Fruit fly (Drosophila melanogaster) whole organism, embryonic: Measurements from ENCODE around the gene CG42272.

Source experiments
- Ada2b ChIP-seq: fragments of 200-800 bp; sonication (Bioruptor generic); IDR thresholded peaks from 2 replicates; pipeline ENCODE4 v1.3.6; 2022; ENCODE audit warnings: missing biosample characterization, missing genetic modification characterization
- Antp ChIP-seq: fragments of 200-800 bp; sonication (Bioruptor generic); optimal IDR thresholded peaks from 3 replicates; lab custom pipeline; 2016; ENCODE audit warnings: missing biosample characterization, missing genetic modification characterization
- B-H1 ChIP-seq: fragments of 200-800 bp; sonication (Bioruptor generic); IDR thresholded peaks from 3 replicates; pipeline ENCODE4 v1.3.6; 2022; ENCODE audit warnings: missing biosample characterization, missing genetic modification characterization
- CG10209 ChIP-seq: fragments of 200-800 bp; sonication (Bioruptor generic); optimal IDR thresholded peaks from 3 replicates; lab custom pipeline; 2017; ENCODE audit warnings: missing biosample characterization, mild to moderate bottlenecking, missing genetic modification characterization, missing genetic modification reagents
- CG11723 ChIP-seq: fragments of 200-800 bp; sonication (Bioruptor generic); optimal IDR thresholded peaks from 2 replicates; lab custom pipeline; 2017; ENCODE audit warnings: missing biosample characterization, mild to moderate bottlenecking, missing genetic modification characterization
- CG1233 ChIP-seq: fragments of 200-800 bp; sonication (Bioruptor generic); optimal IDR thresholded peaks from 4 replicates; lab custom pipeline; 2018; ENCODE audit warnings: missing biosample characterization, mild to moderate bottlenecking, missing genetic modification characterization
- CG12391 ChIP-seq: fragments of 200-800 bp; sonication (Bioruptor generic); optimal IDR thresholded peaks from 3 replicates; lab custom pipeline; 2018; ENCODE audit warnings: missing biosample characterization, mild to moderate bottlenecking, missing genetic modification characterization, moderate library complexity
- CG14710 ChIP-seq: fragments of 200-800 bp; sonication (Bioruptor generic); optimal IDR thresholded peaks from 3 replicates; lab custom pipeline; 2019; ENCODE audit warnings: missing biosample characterization, mild to moderate bottlenecking, missing genetic modification characterization, moderate library complexity
- CG15601 ChIP-seq: fragments of 200-800 bp; sonication (Bioruptor generic); optimal IDR thresholded peaks from 3 replicates; lab custom pipeline; 2019; ENCODE audit warnings: missing biosample characterization, mild to moderate bottlenecking, missing genetic modification characterization, moderate library complexity
- CG17186 ChIP-seq: fragments of 200-800 bp; sonication (Bioruptor generic); optimal IDR thresholded peaks from 3 replicates; lab custom pipeline; 2017; ENCODE audit warnings: missing biosample characterization, missing genetic modification reagents, missing genetic modification characterization
- CG17359 ChIP-seq: fragments of 200-800 bp; sonication (Bioruptor generic); optimal IDR thresholded peaks from 3 replicates; lab custom pipeline; 2018; ENCODE audit warnings: missing biosample characterization, mild to moderate bottlenecking, missing genetic modification characterization, moderate library complexity
- CG2116 ChIP-seq: fragments of 200-800 bp; sonication (Bioruptor generic); optimal IDR thresholded peaks from 3 replicates; lab custom pipeline; 2018; ENCODE audit warnings: missing biosample characterization, mild to moderate bottlenecking, missing genetic modification characterization
- CG2202 ChIP-seq: fragments of 200-800 bp; sonication (Bioruptor generic); optimal IDR thresholded peaks from 2 replicates; lab custom pipeline; 2018; ENCODE audit warnings: missing biosample characterization, mild to moderate bottlenecking, missing genetic modification characterization
- CG30020 ChIP-seq: fragments of 200-800 bp; optimal IDR thresholded peaks from 2 replicates; lab custom pipeline; 2019; ENCODE audit warnings: missing biosample characterization, mild to moderate bottlenecking, missing genetic modification characterization, moderate library complexity
- CG3163 ChIP-seq: fragments of 200-800 bp; sonication (Bioruptor generic); optimal IDR thresholded peaks from 3 replicates; lab custom pipeline; 2016; ENCODE audit warnings: missing biosample characterization, missing genetic modification characterization
- CG3847 ChIP-seq: fragments of 200-800 bp; sonication (Bioruptor generic); IDR thresholded peaks from 2 replicates; pipeline ENCODE4 v1.3.6; 2022; ENCODE audit warnings: missing biosample characterization, missing genetic modification characterization
- CG6765 ChIP-seq: fragments of 200-800 bp; sonication (Bioruptor generic); optimal IDR thresholded peaks from 3 replicates; lab custom pipeline; 2017; ENCODE audit warnings: missing biosample characterization, mild to moderate bottlenecking, missing genetic modification characterization
- CG7271 ChIP-seq: fragments of 200-800 bp; sonication (Bioruptor generic); optimal IDR thresholded peaks from 2 replicates; lab custom pipeline; 2018; ENCODE audit warnings: missing biosample characterization, mild to moderate bottlenecking, missing genetic modification characterization, moderate library complexity
- CG8924 ChIP-seq: fragments of 200-800 bp; optimal IDR thresholded peaks from 3 replicates; lab custom pipeline; 2019; ENCODE audit warnings: missing biosample characterization, mild to moderate bottlenecking, missing genetic modification characterization, moderate library complexity
- CG9215 ChIP-seq: fragments of 200-800 bp; sonication (Bioruptor generic); IDR thresholded peaks from 2 replicates; pipeline ENCODE4 v1.3.6; 2022; ENCODE audit warnings: missing biosample characterization, missing genetic modification characterization
- CG9437 ChIP-seq: fragments of 200-800 bp; sonication (Bioruptor generic); optimal IDR thresholded peaks from 2 replicates; lab custom pipeline; 2018; ENCODE audit warnings: missing biosample characterization, mild to moderate bottlenecking, missing genetic modification characterization
- E2f1 ChIP-seq: fragments of 200-800 bp; sonication (Bioruptor generic); IDR thresholded peaks from 2 replicates; pipeline ENCODE4 v1.3.6; 2022; ENCODE audit warnings: missing biosample characterization, missing genetic modification characterization
- ERR ChIP-seq: fragments of 200-800 bp; sonication (Bioruptor generic); optimal IDR thresholded peaks from 2 replicates; lab custom pipeline; 2016; ENCODE audit warnings: missing biosample characterization, missing genetic modification characterization
- Fer1 ChIP-seq: fragments of 200-800 bp; sonication (Bioruptor generic); optimal IDR thresholded peaks from 2 replicates; lab custom pipeline; 2017; ENCODE audit warnings: missing biosample characterization, mild to moderate bottlenecking, missing genetic modification characterization
- HLH54F ChIP-seq: fragments of 200-800 bp; sonication (Bioruptor generic); optimal IDR thresholded peaks from 3 replicates; lab custom pipeline; 2016; ENCODE audit warnings: missing biosample characterization, missing genetic modification characterization
- Hey ChIP-seq: fragments of 200-800 bp; sonication (Bioruptor generic); optimal IDR thresholded peaks from 3 replicates; lab custom pipeline; 2018; ENCODE audit warnings: missing biosample characterization, mild to moderate bottlenecking, missing genetic modification characterization
- Jarid2 ChIP-seq: fragments of 200-800 bp; sonication (Bioruptor generic); optimal IDR thresholded peaks from 3 replicates; lab custom pipeline; 2017; ENCODE audit warnings: mild to moderate bottlenecking, missing biosample characterization, missing genetic modification reagents, missing genetic modification characterization
- Lhr ChIP-seq: fragments of 200-800 bp; sonication (Bioruptor generic); optimal IDR thresholded peaks from 3 replicates; lab custom pipeline; 2017; ENCODE audit warnings: mild to moderate bottlenecking, missing biosample characterization, missing genetic modification reagents, missing genetic modification characterization
- ac ChIP-seq: fragments of 200-800 bp; sonication (Bioruptor generic); optimal IDR thresholded peaks from 3 replicates; lab custom pipeline; 2017; ENCODE audit warnings: missing biosample characterization, mild to moderate bottlenecking, missing genetic modification characterization
- bsh ChIP-seq, 2 experiments: fragments of 200-800 bp; sonication (Bioruptor generic); optimal IDR thresholded peaks; 2 replicates each; lab custom pipeline; 2017 to 2018; ENCODE audit warnings: mild to moderate bottlenecking in 2 of 2, missing biosample characterization in 2 of 2, missing genetic modification characterization in 2 of 2, moderate library complexity in 1 of 2
- chn ChIP-seq: fragments of 200-800 bp; sonication (Bioruptor generic); optimal IDR thresholded peaks from 2 replicates; lab custom pipeline; 2016; ENCODE audit warnings: missing biosample characterization, missing genetic modification characterization
- dysf ChIP-seq: fragments of 200-800 bp; sonication (Bioruptor generic); IDR thresholded peaks from 3 replicates; pipeline ENCODE4 v1.3.6; 2022; ENCODE audit warnings: missing biosample characterization, missing genetic modification characterization
- ewg ChIP-seq: fragments of 200-800 bp; sonication (Bioruptor generic); optimal IDR thresholded peaks from 3 replicates; lab custom pipeline; 2017; ENCODE audit warnings: mild to moderate bottlenecking, missing biosample characterization, missing genetic modification reagents, missing genetic modification characterization
- exex ChIP-seq: fragments of 200-800 bp; sonication (Bioruptor generic); optimal IDR thresholded peaks from 4 replicates; lab custom pipeline; 2018; ENCODE audit warnings: missing biosample characterization, mild to moderate bottlenecking, missing genetic modification characterization, moderate library complexity
- ftz-f1 ChIP-seq: fragments of 200-800 bp; sonication (Bioruptor generic); optimal IDR thresholded peaks from 2 replicates; lab custom pipeline; 2016; ENCODE audit warnings: missing biosample characterization, missing genetic modification characterization
- gce ChIP-seq: fragments of 200-800 bp; sonication (Bioruptor generic); IDR thresholded peaks from 3 replicates; pipeline ENCODE4 v1.3.6; 2022; ENCODE audit warnings: missing biosample characterization, missing genetic modification characterization
- h ChIP-seq: fragments of >200 bp; optimal IDR thresholded peaks from 2 replicates; lab custom pipeline; 2017
- jumu ChIP-seq: fragments of 200-800 bp; sonication (Bioruptor generic); optimal IDR thresholded peaks from 3 replicates; lab custom pipeline; 2016; ENCODE audit warnings: missing biosample characterization, missing genetic modification characterization
- lilli ChIP-seq: fragments of 200-800 bp; sonication (Bioruptor generic); optimal IDR thresholded peaks from 3 replicates; lab custom pipeline; 2016; ENCODE audit warnings: missing biosample characterization, missing genetic modification characterization
- mam ChIP-seq: fragments of 200-800 bp; sonication (Bioruptor generic); optimal IDR thresholded peaks from 3 replicates; lab custom pipeline; 2016; ENCODE audit warnings: missing biosample characterization, missing genetic modification characterization
- nau ChIP-seq: fragments of 200-800 bp; sonication (Bioruptor generic); optimal IDR thresholded peaks from 3 replicates; lab custom pipeline; 2017; ENCODE audit warnings: missing biosample characterization, mild to moderate bottlenecking, missing genetic modification characterization, missing genetic modification reagents
- pfk ChIP-seq: fragments of 200-800 bp; sonication (Bioruptor generic); optimal IDR thresholded peaks from 2 replicates; lab custom pipeline; 2018; ENCODE audit warnings: missing biosample characterization, mild to moderate bottlenecking, missing genetic modification characterization, moderate library complexity
- pho ChIP-seq: fragments of 200-800 bp; sonication (Bioruptor generic); optimal IDR thresholded peaks from 2 replicates; lab custom pipeline; 2016; ENCODE audit warnings: missing biosample characterization, missing genetic modification characterization
- prd ChIP-seq, 3 experiments: fragments of >200 bp in 2 of 3; fragments of 200-800 bp in 1 of 3; sonication (Bioruptor generic) in 1 of 3; optimal IDR thresholded peaks in 2 of 3; IDR thresholded peaks in 1 of 3; 2 replicates in 2 of 3; 3 replicates in 1 of 3; pipeline versions ENCODE4 v1.3.6 to Lab custom; 2017 to 2022; ENCODE audit warnings: missing biosample characterization in 1 of 3, missing genetic modification characterization in 1 of 3
- sisA ChIP-seq: fragments of 200-800 bp; sonication (Bioruptor generic); IDR thresholded peaks from 2 replicates; pipeline ENCODE4 v1.3.6; 2022; ENCODE audit warnings: missing biosample characterization, missing genetic modification characterization
- tll ChIP-seq, 2 experiments: fragments of 200-800 bp in 1 of 2; fragments of >200 bp in 1 of 2; sonication (Bioruptor generic) in 1 of 2; optimal IDR thresholded peaks; 2 replicates each; lab custom pipeline; 2017 to 2019; ENCODE audit warnings: missing biosample characterization in 2 of 2, missing genetic modification characterization in 2 of 2, mild to moderate bottlenecking in 1 of 2, moderate library complexity in 1 of 2
- tna ChIP-seq: fragments of 200-800 bp; sonication (Bioruptor generic); IDR thresholded peaks from 2 replicates; pipeline ENCODE4 v1.3.6; 2022; ENCODE audit warnings: missing biosample characterization, missing genetic modification characterization; ENCODE audit not compliant: partially characterized antibody
- toy ChIP-seq: fragments of 200-800 bp; sonication (Bioruptor generic); IDR thresholded peaks from 2 replicates; pipeline ENCODE4 v1.3.6; 2022; ENCODE audit warnings: missing biosample characterization, missing genetic modification characterization
- z ChIP-seq: fragments of 200-800 bp; sonication (Bioruptor generic); IDR thresholded peaks from 3 replicates; pipeline ENCODE4 v1.3.6; 2022; ENCODE audit warnings: missing biosample characterization, missing genetic modification characterization

Gene CG42272

dm6 chr3L:5810633-5811341, 8.0 kb downstream of the CG42272 start, which contains the start of the genes S6k and kri (continued):
- no peak for TF ChIP-seq ERR (GFP tag; lab: Kevin White, UChicago)
- TF ChIP-seq CG9437 (GFP tag; lab: Kevin White, UChicago) = no peak
- peak; percentile 17 for TF ChIP-seq nau (GFP tag; lab: Kevin White, UChicago)
- TF ChIP-seq prd (optimal IDR thresholded peaks at IDR 0.05; lab: Kevin White, UChicago) = no peak
- no peak for TF ChIP-seq prd (GFP tag; IDR thresholded peaks at IDR 0.05; lab: Robert Waterston, UW)
- peak; percentile 65 for TF ChIP-seq exex (tag; lab: Kevin White, UChicago)
- TF ChIP-seq Jarid2 (GFP tag; lab: Kevin White, UChicago) = peak; percentile 40
- TF ChIP-seq CG1233 (GFP tag; lab: Kevin White, UChicago) = peak; percentile 15
- TF ChIP-seq ftz-f1 = peak; percentile 87
- TF ChIP-seq CG17186 = peak; percentile 89
- TF ChIP-seq pho (GFP tag; lab: Kevin White, UChicago) = no peak
- peak; percentile 12 for TF ChIP-seq CG12391 (tag; lab: Kevin White, UChicago)
- no peak for TF ChIP-seq sisA (GFP tag; lab: Robert Waterston, UW)
- TF ChIP-seq gce = no peak
- TF ChIP-seq tna (GFP tag; lab: Robert Waterston, UW) = no peak
- TF ChIP-seq CG2202 (tag; lab: Kevin White, UChicago) = no peak
- peak; percentile 69 for TF ChIP-seq Fer1 (GFP tag; lab: Kevin White, UChicago)
- TF ChIP-seq tll (GFP tag; optimal IDR thresholded peaks at IDR 0.05; lab: Kevin White, UChicago) = peak in 1 of 2 experiments; percentile 5
- no peak for TF ChIP-seq B-H1
- no peak for TF ChIP-seq ac (GFP tag; lab: Kevin White, UChicago)
- TF ChIP-seq CG2116 (GFP tag; lab: Kevin White, UChicago) = peak; percentile 27
- peak; percentile 100 for TF ChIP-seq CG9215 (GFP tag; lab: Robert Waterston, UW)
- no peak for TF ChIP-seq Ada2b
- TF ChIP-seq E2f1 (GFP tag; lab: Robert Waterston, UW) = no peak
- no peak for TF ChIP-seq CG3163 (GFP tag; lab: Kevin White, UChicago)
- TF ChIP-seq Lhr (GFP tag; lab: Kevin White, UChicago) = peak; percentile 40
- TF ChIP-seq toy (GFP tag; lab: Robert Waterston, UW) = no peak
- TF ChIP-seq h = no peak
- no peak for TF ChIP-seq HLH54F (GFP tag; lab: Kevin White, UChicago)
- TF ChIP-seq chn (GFP tag; lab: Kevin White, UChicago) = peak; percentile 26
- peak; percentile 75; the same call in 1 of the 2 replicates for TF ChIP-seq CG3847
- no peak for TF ChIP-seq jumu (GFP tag; lab: Kevin White, UChicago)
- peak; percentile 7 for TF ChIP-seq lilli (GFP tag; lab: Kevin White, UChicago)
- peak; percentile 25 for TF ChIP-seq CG10209 (GFP tag; lab: Kevin White, UChicago)
- no peak for TF ChIP-seq pfk (GFP tag; lab: Kevin White, UChicago)
- no peak for TF ChIP-seq CG6765 (GFP tag; lab: Kevin White, UChicago)
- TF ChIP-seq ewg (GFP tag; lab: Kevin White, UChicago) = peak; percentile 76
- no peak for TF ChIP-seq CG11723 (GFP tag; lab: Kevin White, UChicago)
- peak; percentile 74 for TF ChIP-seq CG8924 (tag; lab: Kevin White, UChicago)
- peak; percentile 9 for TF ChIP-seq CG30020
- TF ChIP-seq CG14710 (tag; lab: Kevin White, UChicago) = peak; percentile 52
- no peak for TF ChIP-seq dysf
- TF ChIP-seq CG17359 = no peak
- no peak for TF ChIP-seq Antp
- no peak for TF ChIP-seq CG7271 (tag; lab: Kevin White, UChicago)
- TF ChIP-seq z = 0 out of 3 replicates have a peak, but pooled peaks have one; percentile 37
- TF ChIP-seq Hey (tag; lab: Kevin White, UChicago) = peak; percentile 35
- TF ChIP-seq mam = no peak
- TF ChIP-seq CG15601 (tag; lab: Kevin White, UChicago) = peak; percentile 2
- TF ChIP-seq bsh (GFP tag; optimal IDR thresholded peaks at IDR 0.05; lab: Kevin White, UChicago) = no peak
